Fruit fly (Drosophila melanogaster): ENCODE measurements around the gene ERp44.

dm6 chrX:16323063-16323462 is 25.5 kb upstream of the ERp44 start, which contains the start of the genes CG9917 and CG32579:
- no peak for TF ChIP-seq EcR (GFP tag; optimal IDR thresholded peaks at IDR 0.05)
- TF ChIP-seq usp (GFP tag; optimal IDR thresholded peaks at IDR 0.05) = no peak
- no peak for TF ChIP-seq Dll (optimal IDR thresholded peaks at IDR 0.05)
- no peak for TF ChIP-seq psq (optimal IDR thresholded peaks at IDR 0.05)
- TF ChIP-seq pan (optimal IDR thresholded peaks at IDR 0.05) = no peak

Measured in whole organism.